Worm (Caenorhabditis elegans) whole organism, L1 larva: Measurements from ENCODE around the gene alh-6.

Source experiments
- fkh-10 ChIP-seq: sonication (generic microtip); optimal IDR thresholded peaks from 2 replicates; lab custom pipeline; 2017; ENCODE audit warnings: missing biosample characterization, missing genetic modification reagents, missing genetic modification characterization
- xbp-1 ChIP-seq: sonication (generic microtip); optimal IDR thresholded peaks from 2 replicates; lab custom pipeline; 2016; ENCODE audit warnings: missing genetic modification characterization, missing compliant biosample characterization

- no peak for TF ChIP-seq xbp-1 (tag; lab: Kevin White, UChicago)
- no peak for TF ChIP-seq fkh-10 (GFP tag; lab: Kevin White, UChicago)
Measured at ce11 chrII:1306036-1306435, 3.9 kb downstream of the alh-6 start, which contains the start of gene emc-2.
